Fruit fly (Drosophila melanogaster): ENCODE results near the gene omd.
A peak's percentile ranks its signal among the peaks of the same experiment; 100 is the strongest.

The omd gene

DNA sequence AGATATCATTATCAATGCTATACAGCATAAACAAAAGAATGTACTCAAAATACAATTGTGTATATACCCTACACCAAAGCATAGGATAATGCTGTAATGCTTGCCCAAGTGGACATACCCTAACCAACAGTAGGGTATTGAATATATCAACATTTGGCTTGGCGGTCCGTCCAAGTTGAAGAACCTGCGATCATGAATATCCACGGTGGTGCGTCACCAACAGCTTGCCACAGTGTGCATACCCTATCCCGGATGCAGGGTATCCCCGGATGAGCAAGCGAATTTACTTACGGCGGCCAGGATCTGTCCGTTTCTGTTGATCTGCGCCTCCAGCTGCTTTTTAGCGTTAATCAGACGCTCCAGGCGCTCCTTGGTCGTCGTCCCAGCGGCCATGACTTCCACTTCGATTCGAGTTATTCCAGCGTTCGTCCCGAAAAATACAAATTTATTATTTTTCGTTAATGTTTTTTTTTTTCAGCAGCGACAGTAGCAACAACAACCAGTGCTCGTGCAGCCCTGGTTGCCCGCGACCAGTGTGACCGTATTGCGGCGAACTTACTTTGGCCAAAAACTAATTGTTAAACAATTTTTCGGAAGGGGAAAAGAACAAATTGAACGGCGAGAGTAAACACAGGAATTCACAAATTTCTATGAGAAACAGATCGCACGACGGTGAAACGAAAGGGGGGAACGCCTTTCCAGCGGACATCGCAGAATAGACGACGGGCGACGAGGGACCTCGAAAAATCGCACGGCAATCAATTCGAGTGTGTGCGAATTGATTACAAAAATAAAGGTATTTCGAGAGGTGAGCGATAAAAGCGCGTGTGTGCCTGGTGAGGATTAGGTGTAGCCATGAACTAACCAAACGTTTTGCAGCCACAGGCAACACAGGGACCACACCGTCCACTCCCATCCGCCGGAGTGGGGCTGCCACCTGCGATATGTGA lies 10.6 kb downstream of the omd start, which contains the start of the genes Lkb1 and CG9588 (continued):
- peak; percentile 70 for TF ChIP-seq gsb (GFP tag; IDR thresholded peaks at IDR 0.05)
- no peak for TF ChIP-seq bbx (GFP tag; IDR thresholded peaks at IDR 0.05; ENCODE audit: partially characterized antibody)
- TF ChIP-seq CG9437 (GFP tag; optimal IDR thresholded peaks at IDR 0.05): peak; percentile 17
- TF ChIP-seq CG17802 (tag; optimal IDR thresholded peaks at IDR 0.05): no peak
- peak; percentile 2 for TF ChIP-seq Mad (GFP tag; optimal IDR thresholded peaks at IDR 0.05)
- TF ChIP-seq CG13894 (tag; optimal IDR thresholded peaks at IDR 0.05): no peak
- TF ChIP-seq CG9727 (GFP tag; optimal IDR thresholded peaks at IDR 0.05): peak; percentile 66
- peak; percentile 93 for TF ChIP-seq Med (GFP tag)
- peak; percentile 41; the same call in 1 of the 2 replicates for TF ChIP-seq wor (GFP tag; IDR thresholded peaks at IDR 0.05)
- no peak for TF ChIP-seq MTF-1 (GFP tag; optimal IDR thresholded peaks at IDR 0.05; ENCODE audit: borderline replicate concordance)
- TF ChIP-seq Atf3 (GFP tag; optimal IDR thresholded peaks at IDR 0.05): peak; percentile 39
- TF ChIP-seq cwo (GFP tag; optimal IDR thresholded peaks at IDR 0.05): peak; percentile 33
- TF ChIP-seq CG32767 (GFP tag; IDR thresholded peaks at IDR 0.05): peak; percentile 53; the same call in 1 of the 2 replicates
- no peak for TF ChIP-seq Eip74EF (GFP tag; optimal IDR thresholded peaks at IDR 0.05)
- peak; percentile 88 for TF ChIP-seq YL-1 (GFP tag; optimal IDR thresholded peaks at IDR 0.05)
- peak; percentile 53 for TF ChIP-seq Side (GFP tag; optimal IDR thresholded peaks at IDR 0.05)
- TF ChIP-seq CG6254 (GFP tag; optimal IDR thresholded peaks at IDR 0.05): no peak
- peak; percentile 95 for TF ChIP-seq CG4360 (GFP tag; IDR thresholded peaks at IDR 0.05)
- TF ChIP-seq CG8290 (GFP tag; optimal IDR thresholded peaks at IDR 0.05): no peak
- TF ChIP-seq CG8290 (tag; optimal IDR thresholded peaks at IDR 0.05): peak in 1 of 2 experiments; percentile 73
- TF ChIP-seq Bgb (GFP tag; IDR thresholded peaks at IDR 0.05; ENCODE audit: partially characterized antibody): no peak
- no peak for TF ChIP-seq Hr3 (GFP tag; optimal IDR thresholded peaks at IDR 0.05)
- TF ChIP-seq CG31224 (GFP tag; IDR thresholded peaks at IDR 0.05): peak; percentile 48
- no peak for TF ChIP-seq en (GFP tag; optimal IDR thresholded peaks at IDR 0.05)
- TF ChIP-seq CG12299 (tag; optimal IDR thresholded peaks at IDR 0.05): peak; percentile 9
- TF ChIP-seq Oli (tag; optimal IDR thresholded peaks at IDR 0.05): peak; percentile 22
- TF ChIP-seq onecut (GFP tag; IDR thresholded peaks at IDR 0.05): no peak
- TF ChIP-seq oc (tag; optimal IDR thresholded peaks at IDR 0.05): no peak
- TF ChIP-seq CG6654 (GFP tag; optimal IDR thresholded peaks at IDR 0.05): peak; percentile 25
- no peak for TF ChIP-seq dmrt99B (tag; optimal IDR thresholded peaks at IDR 0.05)
- peak; percentile 21; the same call in 1 of the 2 replicates for TF ChIP-seq cas (GFP tag; IDR thresholded peaks at IDR 0.05)
- peak; percentile 44 for TF ChIP-seq CG18476 (GFP tag; optimal IDR thresholded peaks at IDR 0.05)
- TF ChIP-seq fd96Cb (tag; optimal IDR thresholded peaks at IDR 0.05): peak; percentile 61
- no peak for TF ChIP-seq insv (GFP tag; optimal IDR thresholded peaks at IDR 0.05)
- no peak for TF ChIP-seq gem (tag; optimal IDR thresholded peaks at IDR 0.05)
- TF ChIP-seq GATAe (GFP tag; conservative IDR thresholded peaks at IDR 0.05): 0 out of 2 replicates have a peak, but pooled peaks have one; percentile 16
- no peak for TF ChIP-seq CG6765 (GFP tag; optimal IDR thresholded peaks at IDR 0.05)
- TF ChIP-seq Poxn (GFP tag; IDR thresholded peaks at IDR 0.05): no peak
- peak; percentile 78 for TF ChIP-seq sqz (GFP tag; optimal IDR thresholded peaks at IDR 0.05)
- TF ChIP-seq CG32532 (GFP tag; IDR thresholded peaks at IDR 0.05): peak; percentile 81
- peak; percentile 10 for TF ChIP-seq CG33557 (GFP tag; optimal IDR thresholded peaks at IDR 0.05)
- TF ChIP-seq TFAM (GFP tag; optimal IDR thresholded peaks at IDR 0.05): no peak
- TF ChIP-seq CG3847 (GFP tag; IDR thresholded peaks at IDR 0.05): peak; percentile 54
- TF ChIP-seq jigr1 (GFP tag; IDR thresholded peaks at IDR 0.05): peak; percentile 79
- peak; percentile 81 for TF ChIP-seq CG6689 (GFP tag; IDR thresholded peaks at IDR 0.05)
- TF ChIP-seq tgo (GFP tag; IDR thresholded peaks at IDR 0.05): peak; percentile 76
- TF ChIP-seq Sox100B (GFP tag; optimal IDR thresholded peaks at IDR 0.05): no peak
- no peak for TF ChIP-seq CrebB (tag; optimal IDR thresholded peaks at IDR 0.05)
